Worm (Caenorhabditis elegans) whole organism, late embryonic: ENCODE data around the gene EEED8.2.

Experiments used
- C38D4.7 ChIP-seq: fragments of 200-800 bp; sonication (Bioruptor generic); optimal IDR thresholded peaks from 2 replicates; lab custom pipeline; 2018; ENCODE audit warnings: mild to moderate bottlenecking, missing genetic modification characterization, moderate library complexity, missing compliant biosample characterization
- K09A11.1 ChIP-seq: sonication (generic microtip); optimal IDR thresholded peaks from 2 replicates; lab custom pipeline; 2017; ENCODE audit warnings: antibody characterized with exemption, mild to moderate bottlenecking, missing genetic modification characterization, missing compliant biosample characterization; ENCODE audit not compliant: insufficient read depth
- ama-1 ChIP-seq: fragments of 150-350 bp; optimal IDR thresholded peaks from 2 replicates; lab custom pipeline; 2014
- fkh-10 ChIP-seq: fragments of 150-350 bp; optimal IDR thresholded peaks from 2 replicates; lab custom pipeline; 2014; ENCODE audit warnings: missing biosample characterization, missing genetic modification reagents, missing genetic modification characterization
- mec-3 ChIP-seq: sonication (generic microtip); optimal IDR thresholded peaks from 2 replicates; lab custom pipeline; 2016; ENCODE audit warnings: borderline replicate concordance, missing genetic modification characterization, missing compliant biosample characterization
- nhr-11 ChIP-seq: fragments of 150-350 bp; optimal IDR thresholded peaks from 2 replicates; lab custom pipeline; 2014; ENCODE audit warnings: missing biosample characterization, missing genetic modification characterization

- no peak for TF ChIP-seq mec-3 (tag; lab: Kevin White, UChicago)
- TF ChIP-seq ama-1 (lab: Kevin White, UChicago) = no peak
- TF ChIP-seq C38D4.7 (GFP tag; lab: Kevin White, UChicago) = no peak
- no peak for TF ChIP-seq K09A11.1 (tag; lab: Kevin White, UChicago)
- TF ChIP-seq nhr-11 = no peak
- no peak for TF ChIP-seq fkh-10 (GFP tag; lab: Kevin White, UChicago)
Measured at ce11 chrII:5414040-5414439, 2.5 kb upstream of the EEED8.2 start, which contains the start of the genes EEED8.14 and EEED8.3.
